Fruit fly (Drosophila melanogaster): ENCODE results near the gene Pp2A-29B.

Pp2A-29B gene

DNA sequence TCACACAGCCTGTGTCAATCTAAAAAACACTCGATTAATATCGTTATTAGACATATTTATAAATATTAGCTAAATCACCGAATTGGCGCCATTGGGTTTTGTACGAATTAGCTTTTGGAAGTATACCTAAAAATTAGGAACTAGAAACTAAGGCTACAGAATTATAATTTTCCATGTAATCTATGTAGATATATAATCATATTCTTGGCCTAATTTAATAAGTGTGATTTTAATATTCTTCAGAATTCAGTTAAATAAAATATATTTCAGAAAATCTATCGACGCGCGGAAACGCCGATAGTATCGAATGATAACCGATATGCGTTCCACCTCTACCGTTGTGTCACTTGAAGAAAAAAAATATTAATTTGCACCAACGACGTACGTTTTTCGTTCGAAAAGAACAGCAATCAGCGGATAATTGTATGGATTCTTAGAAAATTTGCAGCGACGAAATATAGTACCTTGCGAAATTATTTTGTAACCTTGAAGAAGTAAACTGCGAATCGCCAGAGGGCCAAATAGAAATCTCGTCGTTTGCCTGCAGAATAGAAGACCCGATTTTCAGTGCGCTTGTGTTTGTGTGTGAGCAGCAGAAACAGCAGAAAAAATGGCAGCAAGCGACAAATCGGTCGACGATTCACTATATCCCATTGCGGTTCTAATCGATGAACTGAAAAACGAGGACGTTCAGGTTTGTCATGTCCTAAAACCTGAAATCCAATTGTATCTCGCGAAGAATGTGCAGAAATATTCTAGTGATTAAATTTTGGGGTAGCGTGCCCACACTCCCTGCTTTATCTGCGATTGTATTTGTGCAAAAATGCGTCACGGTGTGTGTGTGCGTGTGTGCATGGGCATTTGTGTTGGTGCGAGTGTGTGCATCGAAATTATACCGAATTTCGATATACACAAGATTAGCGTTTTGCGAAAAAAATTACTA, at the start of gene Pp2A-29B:
Gene Pp2A-29B (plus strand): TSS at position 338 of the 943 bp plus-strand sequence.
- TF ChIP-seq CG17801 (GFP tag; optimal IDR thresholded peaks at IDR 0.05; ENCODE audit: partially characterized antibody): peak; percentile 32

DNA sequence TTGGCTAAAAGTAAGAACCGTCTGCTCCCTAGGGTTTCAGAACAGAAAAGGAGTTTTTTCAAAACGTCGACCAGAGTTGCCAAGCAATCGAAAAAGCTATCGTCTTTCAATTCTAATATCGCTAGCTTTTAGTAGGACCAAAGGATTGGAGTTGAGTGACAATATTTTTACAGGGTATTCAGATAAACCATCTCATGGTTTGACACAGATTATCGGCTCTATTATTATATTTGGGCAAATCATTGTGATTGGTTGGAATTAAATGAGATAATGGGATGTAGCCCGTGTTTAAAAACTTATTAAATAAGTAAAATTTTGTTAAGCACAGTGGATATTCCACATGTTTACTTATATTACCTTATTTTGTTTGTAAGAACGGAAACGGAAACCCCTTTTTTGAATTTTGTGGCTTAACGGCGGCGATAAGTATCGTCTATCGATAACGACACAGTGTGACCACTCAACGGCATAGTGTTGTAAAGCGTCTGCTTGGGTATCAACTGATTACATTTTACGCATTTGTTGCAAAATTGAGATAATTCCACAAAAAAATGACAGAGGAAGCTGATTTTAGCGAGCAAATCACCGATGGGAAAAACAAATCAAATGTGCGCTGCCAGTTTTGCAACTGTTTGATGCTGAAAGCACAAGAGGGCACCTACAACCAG, 45.8 kb upstream of the Pp2A-29B start, which contains the start of the genes mtsh and strat:
Gene mtsh (minus strand): TSS at position 51 of the 668 bp plus-strand sequence.
Gene strat (plus strand): TSS at position 471 of the 668 bp plus-strand sequence.
- peak; percentile 69 for TF ChIP-seq CG17801 (GFP tag; optimal IDR thresholded peaks at IDR 0.05; ENCODE audit: partially characterized antibody)

DNA sequence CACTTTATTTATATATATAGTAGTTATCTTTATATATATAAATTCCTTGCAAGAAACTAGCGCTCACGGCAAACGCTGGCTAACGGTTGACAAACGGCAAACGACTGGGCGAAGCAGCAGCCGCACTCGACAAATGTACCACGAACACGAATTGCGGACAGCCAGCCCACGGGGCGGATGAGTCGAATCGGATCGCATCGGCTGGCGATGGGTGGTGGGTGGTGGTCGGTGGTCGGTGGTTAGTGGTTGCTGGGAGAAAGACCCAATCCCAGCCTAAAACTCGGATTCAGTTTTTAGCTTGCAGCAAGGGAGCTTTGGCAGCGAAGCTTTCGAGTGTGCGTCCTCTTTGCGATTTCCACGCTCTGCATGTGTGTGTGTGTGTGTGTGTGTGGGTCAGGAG, 40.7 kb upstream of the Pp2A-29B start, which contains the start of gene CG7781:
Gene CG7781 (minus strand): TSS at position 260 of the 400 bp plus-strand sequence.
- no peak for TF ChIP-seq CG17801 (GFP tag; optimal IDR thresholded peaks at IDR 0.05; ENCODE audit: partially characterized antibody)

DNA sequence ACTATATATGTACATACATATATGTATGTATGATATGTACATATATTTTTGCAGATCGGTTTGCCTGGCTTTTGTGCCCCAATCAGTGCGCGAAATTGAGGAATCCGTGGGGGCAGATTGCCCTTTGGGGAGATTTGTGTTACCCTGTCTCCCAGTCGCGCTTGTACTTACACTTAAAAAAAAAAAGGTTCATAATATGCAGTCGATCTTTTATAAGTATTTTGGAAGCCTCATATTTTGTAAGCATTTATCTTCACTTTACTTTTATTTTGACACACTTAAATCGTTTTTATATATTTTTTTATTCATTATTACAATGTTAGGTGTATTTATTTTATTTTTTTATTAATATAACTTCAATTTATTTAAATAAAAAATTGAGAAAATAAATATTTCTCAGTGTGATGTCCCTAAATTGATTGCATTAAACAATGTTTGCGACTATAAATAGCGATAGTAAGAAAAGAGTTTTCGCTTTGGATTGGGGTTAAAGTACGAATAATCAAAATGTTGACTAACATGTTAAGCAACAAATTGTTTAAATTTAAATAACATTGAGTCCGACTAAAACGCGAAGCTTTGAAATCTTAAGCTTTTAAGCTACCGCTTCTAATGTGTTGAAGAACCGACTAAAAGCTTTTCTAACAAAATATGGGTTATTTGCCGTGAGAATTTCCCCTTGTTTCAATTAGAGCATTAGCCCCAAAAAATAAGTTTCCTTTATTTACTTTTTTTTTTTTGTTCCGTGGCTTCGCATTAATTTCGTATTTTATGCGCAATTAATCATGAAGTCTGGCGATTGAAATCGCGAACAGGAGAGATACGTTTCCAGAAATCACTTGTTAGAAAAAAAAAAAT, 39.2 kb upstream of the Pp2A-29B start:
- no peak for TF ChIP-seq CG17801 (GFP tag; optimal IDR thresholded peaks at IDR 0.05; ENCODE audit: partially characterized antibody)

DNA sequence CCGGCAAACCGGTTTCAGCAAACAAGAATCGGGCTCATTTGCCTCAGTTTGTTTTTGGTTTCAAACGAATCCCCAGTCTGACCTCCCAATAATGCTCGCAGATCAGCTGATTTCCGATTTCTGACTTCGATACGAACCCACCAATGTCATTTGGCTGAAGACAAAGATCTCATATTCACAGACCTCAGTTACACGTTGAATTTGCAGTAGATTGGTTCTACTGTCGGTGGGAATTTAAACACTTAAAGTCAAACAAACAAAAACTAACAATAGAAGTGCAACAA, 38.6 kb upstream of the Pp2A-29B start, which contains the start of gene CG14275:
Gene CG14275 (plus strand): TSS at position 185 of the 284 bp plus-strand sequence.
- no peak for TF ChIP-seq CG17801 (GFP tag; optimal IDR thresholded peaks at IDR 0.05; ENCODE audit: partially characterized antibody)

DNA sequence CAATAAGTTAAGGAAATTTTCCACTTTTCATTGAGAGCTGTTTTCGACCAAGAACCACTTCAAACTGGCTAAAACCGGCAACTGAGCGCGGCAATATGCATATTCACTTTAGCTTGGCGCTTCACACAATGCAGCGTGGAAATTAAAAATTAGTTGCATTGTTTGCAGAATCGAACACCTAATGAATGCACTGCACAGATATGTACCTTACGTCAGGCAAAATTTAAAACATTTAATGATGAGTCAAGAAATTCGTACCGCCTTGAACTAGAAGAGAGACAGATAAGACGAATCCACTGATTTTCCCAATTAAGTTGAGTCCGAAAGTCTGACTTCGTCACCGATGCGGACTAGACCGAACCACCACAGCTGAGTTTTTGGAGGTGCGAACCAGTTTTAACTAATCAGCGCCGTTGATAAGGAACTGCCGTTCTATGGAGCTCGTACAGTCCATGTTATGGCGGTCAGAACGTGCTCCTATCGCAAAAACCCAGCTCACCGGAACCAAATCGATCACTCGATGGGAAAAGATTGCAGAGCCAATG, 38.0 kb upstream of the Pp2A-29B start:
- no peak for TF ChIP-seq CG17801 (GFP tag; optimal IDR thresholded peaks at IDR 0.05; ENCODE audit: partially characterized antibody)

DNA sequence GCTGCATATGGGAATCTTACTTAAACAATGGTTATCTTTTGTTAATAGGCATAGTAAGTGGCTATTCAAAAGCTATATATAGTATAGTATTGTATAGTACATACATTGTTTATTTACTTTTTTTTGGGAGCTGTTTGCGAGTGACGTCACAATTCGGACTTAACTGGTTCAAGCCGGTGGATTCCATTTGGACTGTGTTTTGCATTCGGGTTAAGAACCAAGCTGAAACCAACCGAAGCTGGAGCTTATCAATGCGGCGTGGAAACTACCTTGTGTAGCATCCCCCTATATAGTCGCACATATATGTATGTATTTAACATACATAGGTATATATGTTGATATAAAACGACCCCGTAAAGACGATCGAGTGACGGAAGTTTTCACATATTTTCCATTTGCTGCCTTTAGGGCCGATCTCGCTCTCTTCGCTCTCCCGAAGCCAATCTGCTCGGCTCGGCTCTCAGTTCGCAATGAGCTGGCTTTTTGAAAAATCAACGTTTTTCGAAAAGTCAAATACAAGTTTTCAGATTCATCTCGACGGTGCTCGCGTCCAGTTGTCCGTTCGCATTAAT, 37.2 kb upstream of the Pp2A-29B start:
- no peak for TF ChIP-seq CG17801 (GFP tag; optimal IDR thresholded peaks at IDR 0.05; ENCODE audit: partially characterized antibody)

DNA sequence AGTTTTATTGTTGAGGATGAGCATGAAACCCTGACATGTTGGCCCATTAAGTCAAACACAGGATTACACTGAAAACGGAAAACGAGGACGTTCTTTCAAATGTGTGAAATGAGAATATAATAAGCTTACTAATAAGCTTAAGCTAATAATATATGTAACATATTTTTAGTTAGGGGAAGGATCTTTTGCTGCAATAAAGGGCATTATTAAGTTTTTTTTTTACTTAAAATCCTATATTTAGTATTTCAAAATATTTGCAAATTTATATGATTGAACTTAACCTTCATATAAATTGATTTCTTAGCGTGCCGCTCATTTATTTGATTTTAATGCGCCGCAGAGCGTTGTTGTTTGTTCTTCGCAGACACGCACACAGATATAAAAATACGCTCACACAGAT, 32.7 kb upstream of the Pp2A-29B start:
- TF ChIP-seq CG17801 (GFP tag; optimal IDR thresholded peaks at IDR 0.05; ENCODE audit: partially characterized antibody): no peak

DNA sequence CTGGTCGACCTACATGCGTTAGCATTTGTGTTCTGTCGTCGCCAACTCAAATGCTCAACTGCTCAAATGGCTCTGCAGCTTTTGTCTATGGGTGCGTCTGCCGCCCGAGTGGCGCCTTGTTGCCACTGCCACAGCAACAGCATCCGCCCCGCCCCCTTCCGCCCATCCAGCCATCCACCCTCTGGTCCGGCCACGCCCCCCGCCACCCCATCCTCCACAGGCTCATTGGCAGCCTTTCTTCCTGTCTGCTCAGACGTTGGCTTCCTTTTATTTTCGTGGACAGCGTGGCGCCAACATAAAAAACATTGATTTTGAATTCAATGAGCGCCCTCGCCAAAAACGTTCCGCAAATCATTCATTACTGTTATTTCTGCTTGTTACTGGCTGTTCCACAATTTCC, 32.2 kb upstream of the Pp2A-29B start:
- no peak for TF ChIP-seq CG17801 (GFP tag; optimal IDR thresholded peaks at IDR 0.05; ENCODE audit: partially characterized antibody)

DNA sequence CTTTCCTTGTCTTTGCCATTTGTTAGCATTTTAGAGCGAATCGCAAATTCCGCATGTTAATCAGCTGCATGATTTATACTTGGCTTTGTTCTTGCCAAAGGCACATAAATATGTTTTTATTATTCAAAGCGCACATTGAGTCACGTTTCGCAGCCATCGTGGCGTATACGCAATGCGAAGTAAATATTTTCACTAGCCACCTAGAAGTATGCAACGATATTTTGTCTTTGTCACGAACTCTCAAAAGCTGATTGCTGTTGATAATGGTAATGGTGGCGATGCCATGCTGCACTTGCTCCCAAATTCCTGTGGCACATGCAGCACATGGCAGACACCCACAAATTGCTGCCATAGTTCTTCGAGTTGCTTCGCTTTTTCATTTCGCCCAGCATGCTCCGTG, 31.1 kb upstream of the Pp2A-29B start:
- no peak for TF ChIP-seq CG17801 (GFP tag; optimal IDR thresholded peaks at IDR 0.05; ENCODE audit: partially characterized antibody)

DNA sequence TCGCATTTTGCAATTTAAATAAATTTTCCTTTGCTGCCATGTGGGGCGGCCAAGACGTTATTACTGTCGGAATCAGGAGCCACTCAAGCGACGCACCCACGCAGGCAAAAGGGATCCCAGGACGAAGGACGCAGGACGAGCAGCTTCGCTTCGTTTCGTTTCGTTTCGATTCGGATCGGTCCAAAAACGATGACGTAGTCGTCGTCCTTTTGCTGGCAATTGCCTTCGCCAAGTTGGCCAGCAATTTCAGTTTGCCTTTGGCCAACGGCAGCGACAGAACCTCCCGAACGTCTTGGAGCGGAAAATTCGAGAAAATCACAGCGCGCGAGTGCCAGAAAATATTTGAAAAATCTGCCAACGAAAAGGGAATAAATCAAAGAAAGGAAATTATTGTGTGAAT, 27.8 kb upstream of the Pp2A-29B start, which contains the start of gene witty:
Gene witty (plus strand): TSS at position 249 of the 400 bp plus-strand sequence.
- no peak for TF ChIP-seq CG17801 (GFP tag; optimal IDR thresholded peaks at IDR 0.05; ENCODE audit: partially characterized antibody)

DNA sequence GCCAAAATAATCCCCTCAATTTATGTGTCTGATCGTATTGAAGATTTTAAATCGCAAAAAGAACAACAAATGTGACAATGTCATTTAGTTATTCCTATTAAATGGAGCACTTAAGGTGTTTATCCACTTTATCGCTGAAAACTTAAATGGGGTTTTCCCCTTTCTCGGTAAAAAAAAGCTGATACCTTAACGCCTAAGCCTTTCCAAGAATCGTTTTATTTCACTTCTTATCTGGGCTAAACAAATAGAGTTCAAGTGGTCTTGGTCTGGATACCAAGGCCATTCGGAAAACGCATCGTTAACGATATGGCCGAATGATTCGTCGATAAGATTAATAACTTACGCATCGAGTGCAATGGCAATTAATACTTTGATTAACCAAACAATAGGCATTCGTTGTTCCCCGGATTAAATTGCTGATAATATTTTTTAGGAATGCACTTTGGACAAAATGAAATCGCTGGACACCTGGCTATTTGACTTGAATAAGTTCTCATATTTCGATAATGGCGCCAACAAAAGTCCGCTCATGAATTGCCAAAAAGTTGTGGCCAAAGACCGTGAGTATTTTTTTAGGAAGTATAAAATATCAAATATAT, 26.0 kb upstream of the Pp2A-29B start:
- TF ChIP-seq CG17801 (GFP tag; optimal IDR thresholded peaks at IDR 0.05; ENCODE audit: partially characterized antibody): no peak

DNA sequence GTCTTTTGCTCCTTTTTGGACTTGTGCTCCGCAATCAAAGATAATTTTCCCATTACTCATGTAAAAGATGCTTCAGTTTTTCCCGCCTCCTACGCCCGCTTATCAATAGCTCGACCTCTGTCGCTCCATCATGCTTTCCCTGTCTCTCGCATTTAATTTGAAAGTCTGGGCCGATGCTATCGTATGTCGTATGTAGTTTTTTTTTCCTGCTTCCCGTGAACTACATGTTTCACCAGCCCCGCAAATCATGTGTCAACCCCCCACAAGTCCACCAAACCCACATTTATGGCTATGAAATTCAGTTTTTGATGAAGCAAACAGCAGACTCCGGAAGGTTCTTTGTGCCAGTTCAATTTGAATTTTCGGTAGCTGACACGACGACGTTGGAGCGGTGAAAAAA, 23.4 kb upstream of the Pp2A-29B start, which contains the start of gene CG14273:
Gene CG14273 (plus strand): TSS at position 301 of the 400 bp plus-strand sequence.
- TF ChIP-seq CG17801 (GFP tag; optimal IDR thresholded peaks at IDR 0.05; ENCODE audit: partially characterized antibody): no peak

DNA sequence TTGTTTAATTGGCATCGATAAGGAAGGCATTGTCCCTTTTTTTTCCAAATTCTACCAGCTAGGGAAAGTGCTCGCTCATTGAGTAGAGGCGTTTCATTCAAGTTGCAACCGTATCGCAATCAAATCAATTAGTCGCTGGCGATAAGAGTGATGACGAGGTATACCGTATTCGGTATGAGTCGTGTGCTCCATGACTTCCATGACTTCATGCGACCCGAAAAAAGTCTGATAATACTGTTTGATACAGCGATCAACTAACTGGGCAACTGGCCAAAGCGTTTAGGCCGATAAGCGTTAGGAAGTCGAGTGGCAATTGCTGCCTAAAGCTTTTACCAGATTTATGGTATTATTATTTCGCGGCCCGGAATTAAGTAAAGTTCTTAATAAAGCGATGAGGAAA, 21.3 kb upstream of the Pp2A-29B start:
- no peak for TF ChIP-seq CG17801 (GFP tag; optimal IDR thresholded peaks at IDR 0.05; ENCODE audit: partially characterized antibody)

Measured in ovary, adult (tissue).